Worm (Caenorhabditis elegans) whole organism, late embryonic: ENCODE measurements around the gene nas-11.

Experiments
- F13H6.1 ChIP-seq: sonication (generic microtip); optimal IDR thresholded peaks from 2 replicates; lab custom pipeline; 2016; ENCODE audit warnings: missing genetic modification characterization, missing compliant biosample characterization
- fkh-10 ChIP-seq: fragments of 150-350 bp; optimal IDR thresholded peaks from 2 replicates; lab custom pipeline; 2014; ENCODE audit warnings: missing biosample characterization, missing genetic modification reagents, missing genetic modification characterization
- fkh-6 ChIP-seq: sonication (generic microtip); optimal IDR thresholded peaks from 2 replicates; lab custom pipeline; 2016; ENCODE audit warnings: missing genetic modification characterization, missing compliant biosample characterization
- hlh-8 ChIP-seq: sonication (generic microtip); optimal IDR thresholded peaks from 2 replicates; lab custom pipeline; 2016; ENCODE audit warnings: missing genotype, missing genetic modification characterization, missing compliant biosample characterization
- mec-3 ChIP-seq: sonication (generic microtip); optimal IDR thresholded peaks from 2 replicates; lab custom pipeline; 2016; ENCODE audit warnings: borderline replicate concordance, missing genetic modification characterization, missing compliant biosample characterization
- rnt-1 ChIP-seq: sonication (generic microtip); optimal IDR thresholded peaks from 2 replicates; lab custom pipeline; 2016; ENCODE audit warnings: missing genetic modification characterization, missing compliant biosample characterization

ce11 chrX:6733201-6733600 is 19.8 kb downstream of the nas-11 start, which contains the start of gene R03E9.2:
- TF ChIP-seq fkh-6 (tag; lab: Kevin White, UChicago) (no peak), hlh-8 (tag; lab: Kevin White, UChicago) (no peak), F13H6.1 (tag; lab: Kevin White, UChicago) (no peak), rnt-1 (tag; lab: Kevin White, UChicago) (no peak), fkh-10 (GFP tag; lab: Kevin White, UChicago) (no peak), mec-3 (tag; lab: Kevin White, UChicago) (no peak)
